Worm (Caenorhabditis elegans): ENCODE measurements around the gene ntc-1.

Gene ntc-1

DNA sequence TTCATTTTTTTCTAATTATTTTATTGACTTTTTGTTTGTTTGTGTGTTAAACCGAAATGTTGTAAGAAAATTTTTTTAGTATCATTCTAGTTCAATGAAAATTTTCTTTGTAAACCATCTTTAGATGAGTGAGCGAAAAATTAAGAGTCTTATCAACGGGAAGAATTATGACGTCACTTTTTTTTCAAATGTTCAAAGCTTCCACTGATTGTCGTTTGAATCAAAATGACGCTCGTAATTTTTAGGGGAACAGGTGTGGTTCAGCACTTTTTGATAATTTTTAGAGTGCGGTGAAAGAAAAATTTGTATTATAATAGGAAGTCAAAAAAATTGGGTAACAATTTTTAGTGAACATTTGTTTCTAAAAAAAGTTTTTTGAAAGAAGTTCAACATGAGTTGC is 44.3 kb upstream of the ntc-1 start (continued):
- TF ChIP-seq arid-1 (GFP tag; conservative IDR thresholded peaks at IDR 0.05): no peak
- no peak for TF ChIP-seq zfp-3 (GFP tag; conservative IDR thresholded peaks at IDR 0.05)
- TF ChIP-seq nhr-6 (tag; optimal IDR thresholded peaks at IDR 0.05): no peak
- no peak for TF ChIP-seq unc-130 (GFP tag; optimal IDR thresholded peaks at IDR 0.05)
- no peak for TF ChIP-seq jun-1 (tag; optimal IDR thresholded peaks at IDR 0.05)
- no peak for TF ChIP-seq unc-62 (GFP tag; optimal IDR thresholded peaks at IDR 0.05 in 1 of 2)
- no peak for TF ChIP-seq unc-62 (tag; optimal IDR thresholded peaks at IDR 0.05)
- TF ChIP-seq lim-7 (GFP tag; IDR thresholded peaks at IDR 0.05): no peak
- peak; percentile 68 for TF ChIP-seq dmd-6 (GFP tag; IDR thresholded peaks at IDR 0.05)
- no peak for TF ChIP-seq daf-12 (tag; optimal IDR thresholded peaks at IDR 0.05)
- TF ChIP-seq nhr-28 (tag; optimal IDR thresholded peaks at IDR 0.05): peak; percentile 34
- TF ChIP-seq dpl-1 (GFP tag; optimal IDR thresholded peaks at IDR 0.05): no peak
- no peak for TF ChIP-seq nhr-111 (GFP tag; optimal IDR thresholded peaks at IDR 0.05)
- no peak for TF ChIP-seq madf-5 (GFP tag; IDR thresholded peaks at IDR 0.05)
- no peak for TF ChIP-seq fkh-10 (GFP tag; optimal IDR thresholded peaks at IDR 0.05)
- TF ChIP-seq lsy-2 (tag; optimal IDR thresholded peaks at IDR 0.05): no peak
- no peak for TF ChIP-seq zfp-2 (tag; optimal IDR thresholded peaks at IDR 0.05)
- no peak for TF ChIP-seq hif-1 (tag; optimal IDR thresholded peaks at IDR 0.05)
- TF ChIP-seq nhr-11 (tag; optimal IDR thresholded peaks at IDR 0.05): no peak
- no peak for TF ChIP-seq D1046.2 (GFP tag; IDR thresholded peaks at IDR 0.05)
- TF ChIP-seq ceh-82 (tag; optimal IDR thresholded peaks at IDR 0.05): no peak

DNA sequence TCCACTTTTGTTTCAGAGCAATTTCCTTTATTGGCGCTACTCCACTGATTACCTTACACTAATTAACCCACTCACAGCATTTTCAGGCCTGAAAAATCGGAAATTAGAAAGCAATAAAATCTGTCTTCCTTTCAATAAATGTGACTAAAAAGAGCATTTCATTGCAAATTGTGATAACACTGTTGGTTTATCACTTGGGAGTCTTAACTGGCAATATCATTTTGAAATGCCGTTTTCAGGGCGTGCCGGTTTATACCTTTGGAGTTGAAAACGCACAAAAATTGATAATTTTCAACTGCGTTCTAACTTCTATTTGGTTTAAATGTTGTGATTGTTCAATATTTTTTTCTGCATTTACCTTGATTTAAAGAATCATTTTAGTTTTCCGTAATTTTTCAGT is 43.6 kb upstream of the ntc-1 start, which contains the start of gene R08E3.1:
R08E3.1 (plus strand) TSS at position 386 of the 400 bp plus-strand sequence.
- TF ChIP-seq set-16 (GFP tag; IDR thresholded peaks at IDR 0.05): no peak
- TF ChIP-seq daf-16 (GFP tag; optimal IDR thresholded peaks at IDR 0.05): no peak
- peak; percentile 69 for TF ChIP-seq daf-16 (tag; optimal IDR thresholded peaks at IDR 0.05)
- peak; percentile 93 for TF ChIP-seq pqm-1 (tag; optimal IDR thresholded peaks at IDR 0.05)
- no peak for TF ChIP-seq daf-8 (GFP tag; IDR thresholded peaks at IDR 0.05)
- TF ChIP-seq nhr-237 (tag; optimal IDR thresholded peaks at IDR 0.05): no peak
- peak; percentile 7 for TF ChIP-seq nhr-77 (tag; optimal IDR thresholded peaks at IDR 0.05)
- TF ChIP-seq lin-13 (GFP tag; optimal IDR thresholded peaks at IDR 0.05): no peak
- TF ChIP-seq lin-15B (tag; optimal IDR thresholded peaks at IDR 0.05): no peak
- peak; percentile 48; the same call in 1 of the 2 replicates for TF ChIP-seq dmd-6 (GFP tag; IDR thresholded peaks at IDR 0.05)
- no peak for TF ChIP-seq aly-2 (tag; optimal IDR thresholded peaks at IDR 0.05)
- TF ChIP-seq aha-1 (tag): peak; percentile 67
- TF ChIP-seq ceh-32 (tag; optimal IDR thresholded peaks at IDR 0.05; ENCODE audit: poor library complexity): no peak
- TF ChIP-seq nhr-28 (tag; optimal IDR thresholded peaks at IDR 0.05): peak; percentile 84
- peak; percentile 58 for TF ChIP-seq hlh-11 (tag; optimal IDR thresholded peaks at IDR 0.05)
- no peak for TF ChIP-seq madf-5 (GFP tag; IDR thresholded peaks at IDR 0.05)
- no peak for TF ChIP-seq ctbp-1 (GFP tag; IDR thresholded peaks at IDR 0.05)
- TF ChIP-seq mdl-1 (tag; optimal IDR thresholded peaks at IDR 0.05): no peak
- no peak for TF ChIP-seq ztf-11 (tag; optimal IDR thresholded peaks at IDR 0.05)
- no peak for TF ChIP-seq vab-7 (GFP tag; IDR thresholded peaks at IDR 0.05)
- no peak for TF ChIP-seq nhr-76 (tag; optimal IDR thresholded peaks at IDR 0.05)
- no peak for TF ChIP-seq pha-4 (GFP tag; IDR thresholded peaks at IDR 0.05)
- no peak for TF ChIP-seq pha-4 (tag; optimal IDR thresholded peaks at IDR 0.05)
- TF ChIP-seq cey-2 (tag; optimal IDR thresholded peaks at IDR 0.05; ENCODE audit: borderline replicate concordance, insufficient read depth): no peak
- TF ChIP-seq tra-1 (GFP tag; IDR thresholded peaks at IDR 0.05): no peak
- peak; percentile 81 for TF ChIP-seq php-3 (GFP tag; IDR thresholded peaks at IDR 0.05)

All from whole organism, L4 larva.